Fruit fly (Drosophila melanogaster) whole organism, embryonic: ENCODE data around the gene IFT52.

Experiments
- Ada2b ChIP-seq: fragments of 200-800 bp; sonication (Bioruptor generic); IDR thresholded peaks from 2 replicates; pipeline ENCODE4 v1.3.6; 2022; ENCODE audit warnings: missing biosample characterization, missing genetic modification characterization
- Atf-2 ChIP-seq: fragments of 200-800 bp; sonication (Bioruptor generic); optimal IDR thresholded peaks from 2 replicates; lab custom pipeline; 2016; ENCODE audit warnings: missing biosample characterization, missing genetic modification characterization
- CG10147 ChIP-seq: fragments of 200-800 bp; sonication (Bioruptor generic); optimal IDR thresholded peaks from 2 replicates; lab custom pipeline; 2019; ENCODE audit warnings: missing biosample characterization, mild to moderate bottlenecking, missing genetic modification characterization, moderate library complexity
- CG10274 ChIP-seq: fragments of 200-800 bp; sonication (Bioruptor generic); optimal IDR thresholded peaks from 3 replicates; lab custom pipeline; 2017; ENCODE audit warnings: missing biosample characterization, mild to moderate bottlenecking, missing genetic modification characterization
- CG10979 ChIP-seq: fragments of 200-800 bp; sonication (Bioruptor generic); optimal IDR thresholded peaks from 2 replicates; lab custom pipeline; 2018; ENCODE audit warnings: missing biosample characterization, mild to moderate bottlenecking, missing genetic modification characterization, moderate library complexity
- CG11093 ChIP-seq: fragments of 200-800 bp; sonication (Bioruptor generic); IDR thresholded peaks from 3 replicates; pipeline ENCODE4 v1.3.6; 2022; ENCODE audit warnings: missing biosample characterization, missing genetic modification characterization
- CG12236 ChIP-seq: fragments of 200-800 bp; sonication (Bioruptor generic); optimal IDR thresholded peaks from 2 replicates; lab custom pipeline; 2016; ENCODE audit warnings: missing biosample characterization, missing genetic modification characterization
- CG17385 ChIP-seq: fragments of 200-800 bp; sonication (Bioruptor generic); optimal IDR thresholded peaks from 3 replicates; lab custom pipeline; 2018; ENCODE audit warnings: missing biosample characterization, mild to moderate bottlenecking, missing genetic modification characterization
- CG17802 ChIP-seq: fragments of 200-800 bp; sonication (Bioruptor generic); optimal IDR thresholded peaks from 2 replicates; lab custom pipeline; 2018; ENCODE audit warnings: missing biosample characterization, mild to moderate bottlenecking, missing genetic modification characterization, moderate library complexity
- CG2116 ChIP-seq: fragments of 200-800 bp; sonication (Bioruptor generic); optimal IDR thresholded peaks from 3 replicates; lab custom pipeline; 2018; ENCODE audit warnings: missing biosample characterization, mild to moderate bottlenecking, missing genetic modification characterization
- CG31365 ChIP-seq: fragments of 200-800 bp; sonication (Bioruptor generic); optimal IDR thresholded peaks from 2 replicates; lab custom pipeline; 2018; ENCODE audit warnings: missing biosample characterization, mild to moderate bottlenecking, missing genetic modification characterization
- CG6272 ChIP-seq: fragments of 200-800 bp; sonication (Bioruptor generic); IDR thresholded peaks from 2 replicates; pipeline ENCODE4 v1.3.6; 2022; ENCODE audit warnings: missing biosample characterization, missing genetic modification characterization
- CG8089 ChIP-seq: fragments of 200-800 bp; sonication (Bioruptor generic); optimal IDR thresholded peaks from 3 replicates; lab custom pipeline; 2016; ENCODE audit warnings: missing biosample characterization, missing genetic modification characterization
- D ChIP-seq, 2 experiments: fragments of 200-800 bp in 1 of 2; fragments of >200 bp in 1 of 2; sonication (Bioruptor generic) in 1 of 2; optimal IDR thresholded peaks; 2 replicates in 1 of 2; 3 replicates in 1 of 2; lab custom pipeline; 2017; ENCODE audit warnings: mild to moderate bottlenecking in 1 of 2, missing biosample characterization in 1 of 2, missing genetic modification characterization in 1 of 2, missing genetic modification reagents in 1 of 2
- Dp ChIP-seq: fragments of 200-800 bp; sonication (Bioruptor generic); optimal IDR thresholded peaks from 2 replicates; lab custom pipeline; 2018; ENCODE audit warnings: missing biosample characterization, mild to moderate bottlenecking, missing genetic modification characterization, moderate library complexity
- ERR ChIP-seq: fragments of 200-800 bp; sonication (Bioruptor generic); optimal IDR thresholded peaks from 2 replicates; lab custom pipeline; 2016; ENCODE audit warnings: missing biosample characterization, missing genetic modification characterization
- Ets65A ChIP-seq: fragments of 200-800 bp; sonication (Bioruptor generic); peaks from one replicate; lab custom pipeline; 2016; ENCODE audit warnings: missing biosample characterization, missing genetic modification characterization
- GATAe ChIP-seq: fragments of 200-800 bp; sonication (Bioruptor generic); conservative IDR thresholded peaks from 2 replicates; pipeline ENCODE4 v1.3.6; 2022; ENCODE audit warnings: missing biosample characterization, missing genetic modification characterization
- HHEX ChIP-seq: fragments of 200-800 bp; sonication (Bioruptor generic); optimal IDR thresholded peaks from 3 replicates; lab custom pipeline; 2017; ENCODE audit warnings: missing biosample characterization, mild to moderate bottlenecking, missing genetic modification characterization, missing genetic modification reagents
- Hr78 ChIP-seq, 2 experiments: fragments of 200-800 bp in 1 of 2; fragments of >200 bp in 1 of 2; sonication (Bioruptor generic) in 1 of 2; optimal IDR thresholded peaks; 2 replicates each; lab custom pipeline; 2017 to 2019; ENCODE audit warnings: missing biosample characterization in 2 of 2, missing genetic modification characterization in 2 of 2, mild to moderate bottlenecking in 1 of 2, moderate library complexity in 1 of 2
- NfI ChIP-seq: fragments of 200-800 bp; sonication (Bioruptor generic); optimal IDR thresholded peaks from 3 replicates; lab custom pipeline; 2018; ENCODE audit warnings: missing biosample characterization, mild to moderate bottlenecking, missing genetic modification characterization, moderate library complexity
- Optix ChIP-seq: fragments of 200-800 bp; sonication (Bioruptor generic); IDR thresholded peaks from 3 replicates; pipeline ENCODE4 v1.3.6; 2022; ENCODE audit warnings: missing biosample characterization, missing genetic modification characterization
- PHDP ChIP-seq: fragments of 200-800 bp; sonication (Bioruptor generic); optimal IDR thresholded peaks from 3 replicates; lab custom pipeline; 2018; ENCODE audit warnings: missing biosample characterization, mild to moderate bottlenecking, missing genetic modification characterization, moderate library complexity
- Six4 ChIP-seq: fragments of 200-800 bp; sonication (Bioruptor generic); optimal IDR thresholded peaks from 2 replicates; lab custom pipeline; 2016; ENCODE audit warnings: missing biosample characterization, missing genetic modification characterization
- Sox100B ChIP-seq: fragments of 200-800 bp; sonication (Bioruptor generic); optimal IDR thresholded peaks from 3 replicates; lab custom pipeline; 2018; ENCODE audit warnings: missing biosample characterization, mild to moderate bottlenecking, missing genetic modification characterization
- Sox102F ChIP-seq: fragments of 200-800 bp; sonication (Bioruptor generic); optimal IDR thresholded peaks from 2 replicates; lab custom pipeline; 2018; ENCODE audit warnings: missing biosample characterization, mild to moderate bottlenecking, missing genetic modification characterization, moderate library complexity
- Trl ChIP-seq, 3 experiments: fragments of >200 bp in 2 of 3; fragments of 200-800 bp in 1 of 3; sonication (Bioruptor generic) in 1 of 3; optimal IDR thresholded peaks; 2 replicates in 1 of 3; 3 replicates in 2 of 3; lab custom pipeline; 2016 to 2017; ENCODE audit warnings: missing biosample characterization in 1 of 3, missing genetic modification characterization in 1 of 3
- ap ChIP-seq: fragments of 200-800 bp; sonication (Bioruptor generic); IDR thresholded peaks from 2 replicates; pipeline ENCODE4 v1.3.6; 2022; ENCODE audit warnings: missing biosample characterization, missing genetic modification characterization
- bab2 ChIP-seq: fragments of 200-800 bp; sonication (Bioruptor generic); optimal IDR thresholded peaks from 2 replicates; lab custom pipeline; 2016; ENCODE audit warnings: missing biosample characterization, missing genetic modification characterization
- bigmax ChIP-seq: fragments of 200-800 bp; sonication (Bioruptor generic); optimal IDR thresholded peaks from 2 replicates; lab custom pipeline; 2018; ENCODE audit warnings: missing biosample characterization, mild to moderate bottlenecking, missing genetic modification characterization
- caup ChIP-seq: fragments of 200-800 bp; sonication (Bioruptor generic); optimal IDR thresholded peaks from 3 replicates; lab custom pipeline; 2017; ENCODE audit warnings: missing biosample characterization, mild to moderate bottlenecking, missing genetic modification characterization, moderate library complexity; ENCODE audit not compliant: severe bottlenecking
- chinmo ChIP-seq: fragments of 200-800 bp; sonication (Bioruptor generic); IDR thresholded peaks from 4 replicates; pipeline ENCODE4 v1.3.6; 2022; ENCODE audit warnings: missing biosample characterization, missing genetic modification characterization; ENCODE audit not compliant: partially characterized antibody
- da ChIP-seq: fragments of 200-800 bp; sonication (Bioruptor generic); optimal IDR thresholded peaks from 2 replicates; lab custom pipeline; 2016; ENCODE audit warnings: missing biosample characterization, missing genetic modification characterization
- dmrt11E ChIP-seq: fragments of 200-800 bp; sonication (Bioruptor generic); optimal IDR thresholded peaks from 3 replicates; lab custom pipeline; 2018; ENCODE audit warnings: missing biosample characterization, mild to moderate bottlenecking, missing genetic modification characterization, moderate library complexity
- ewg ChIP-seq: fragments of 200-800 bp; sonication (Bioruptor generic); optimal IDR thresholded peaks from 3 replicates; lab custom pipeline; 2017; ENCODE audit warnings: mild to moderate bottlenecking, missing biosample characterization, missing genetic modification reagents, missing genetic modification characterization
- fd96Cb ChIP-seq: fragments of 200-800 bp; sonication (Bioruptor generic); optimal IDR thresholded peaks from 2 replicates; lab custom pipeline; 2018; ENCODE audit warnings: missing biosample characterization, mild to moderate bottlenecking, missing genetic modification characterization, moderate library complexity
- ftz-f1 ChIP-seq: fragments of 200-800 bp; sonication (Bioruptor generic); optimal IDR thresholded peaks from 2 replicates; lab custom pipeline; 2016; ENCODE audit warnings: missing biosample characterization, missing genetic modification characterization
- gce ChIP-seq: fragments of 200-800 bp; sonication (Bioruptor generic); IDR thresholded peaks from 3 replicates; pipeline ENCODE4 v1.3.6; 2022; ENCODE audit warnings: missing biosample characterization, missing genetic modification characterization
- gcm2 ChIP-seq: fragments of 200-800 bp; sonication (Bioruptor generic); optimal IDR thresholded peaks from 2 replicates; lab custom pipeline; 2016; ENCODE audit warnings: missing biosample characterization, missing genetic modification characterization
- kni ChIP-seq: fragments of 200-800 bp; sonication (Bioruptor generic); optimal IDR thresholded peaks from 3 replicates; lab custom pipeline; 2017; ENCODE audit warnings: mild to moderate bottlenecking, missing biosample characterization, missing genetic modification reagents, missing genetic modification characterization
- lbe ChIP-seq: fragments of 200-800 bp; sonication (Bioruptor generic); optimal IDR thresholded peaks from 2 replicates; lab custom pipeline; 2016; ENCODE audit warnings: missing biosample characterization, mild to moderate bottlenecking, missing genetic modification characterization
- onecut ChIP-seq: fragments of 200-800 bp; sonication (Bioruptor generic); IDR thresholded peaks from 2 replicates; pipeline ENCODE4 v1.3.6; 2022; ENCODE audit warnings: missing biosample characterization, missing genetic modification characterization
- pita ChIP-seq: fragments of 200-800 bp; sonication (Bioruptor generic); optimal IDR thresholded peaks from 2 replicates; lab custom pipeline; 2017; ENCODE audit warnings: missing biosample characterization, mild to moderate bottlenecking, missing genetic modification characterization
- tll ChIP-seq, 2 experiments: fragments of 200-800 bp in 1 of 2; fragments of >200 bp in 1 of 2; sonication (Bioruptor generic) in 1 of 2; optimal IDR thresholded peaks; 2 replicates each; lab custom pipeline; 2017 to 2019; ENCODE audit warnings: missing biosample characterization in 2 of 2, missing genetic modification characterization in 2 of 2, mild to moderate bottlenecking in 1 of 2, moderate library complexity in 1 of 2
- zen2 ChIP-seq: fragments of 200-800 bp; sonication (Bioruptor generic); IDR thresholded peaks from 3 replicates; pipeline ENCODE4 v1.3.6; 2022; ENCODE audit warnings: missing biosample characterization, missing genetic modification characterization; ENCODE audit not compliant: partially characterized antibody
- zf30C ChIP-seq: fragments of 200-800 bp; sonication (Bioruptor generic); optimal IDR thresholded peaks from 3 replicates; lab custom pipeline; 2018; ENCODE audit warnings: missing biosample characterization, mild to moderate bottlenecking, missing genetic modification characterization

The IFT52 gene

dm6 chr2L:6557429-6558384 is at the start of gene IFT52, which contains the start of gene COX5B (continued):
- TF ChIP-seq CG6272 (GFP tag; lab: Robert Waterston, UW) = peak; percentile 42; the same call in 1 of the 2 replicates
- TF ChIP-seq D (optimal IDR thresholded peaks at IDR 0.05; lab: Kevin White, UChicago) = no peak
- TF ChIP-seq D (GFP tag; optimal IDR thresholded peaks at IDR 0.05; lab: Kevin White, UChicago) = no peak
- no peak for TF ChIP-seq Hr78 (GFP tag; optimal IDR thresholded peaks at IDR 0.05; lab: Kevin White, UChicago)
- peak; percentile 3 for TF ChIP-seq ewg
- peak; percentile 85 for TF ChIP-seq bigmax (GFP tag; lab: Kevin White, UChicago)
- no peak for TF ChIP-seq Optix (GFP tag; lab: Robert Waterston, UW)
- no peak for TF ChIP-seq CG31365 (tag; lab: Kevin White, UChicago)
- TF ChIP-seq CG8089 (GFP tag; lab: Kevin White, UChicago) = no peak
- no peak for TF ChIP-seq pita
- no peak for TF ChIP-seq PHDP (tag; lab: Kevin White, UChicago)
- TF ChIP-seq CG2116 (GFP tag; lab: Kevin White, UChicago) = peak; percentile 64
- TF ChIP-seq onecut (GFP tag; lab: Robert Waterston, UW) = peak; percentile 57
- TF ChIP-seq tll (GFP tag; optimal IDR thresholded peaks at IDR 0.05; lab: Kevin White, UChicago) = no peak
- TF ChIP-seq HHEX (GFP tag; lab: Kevin White, UChicago) = peak; percentile 58
- TF ChIP-seq Ada2b = peak; percentile 46
- peak; percentile 98 for TF ChIP-seq Ets65A (GFP tag; lab: Kevin White, UChicago)
- TF ChIP-seq zen2 (GFP tag; lab: Robert Waterston, UW) = no peak
- TF ChIP-seq CG11093 (GFP tag; lab: Robert Waterston, UW) = no peak
- TF ChIP-seq da (GFP tag; lab: Kevin White, UChicago) = no peak
- TF ChIP-seq dmrt11E = peak; percentile 22
- TF ChIP-seq Dp (GFP tag; lab: Kevin White, UChicago) = peak; percentile 83
- peak; percentile 44 for TF ChIP-seq CG10147
- TF ChIP-seq CG17385 (GFP tag; lab: Kevin White, UChicago) = no peak
- TF ChIP-seq kni (GFP tag; lab: Kevin White, UChicago) = no peak
- peak; percentile 51 for TF ChIP-seq Atf-2
- TF ChIP-seq chinmo (GFP tag; lab: Robert Waterston, UW) = 0 out of 4 replicates have a peak, but pooled peaks have one; percentile 30
- peak; percentile 33 for TF ChIP-seq fd96Cb (tag; lab: Kevin White, UChicago)
- no peak for TF ChIP-seq ap (GFP tag; lab: Robert Waterston, UW)
- no peak for TF ChIP-seq gcm2 (GFP tag; lab: Kevin White, UChicago)
- TF ChIP-seq Trl (optimal IDR thresholded peaks at IDR 0.05; lab: Kevin White, UChicago) = no peak
- peak; percentile 70 for TF ChIP-seq Trl (GFP tag; optimal IDR thresholded peaks at IDR 0.05; lab: Kevin White, UChicago)
- TF ChIP-seq gce (GFP tag; lab: Robert Waterston, UW) = 0 out of 3 replicates have a peak, but pooled peaks have one; percentile 28
- TF ChIP-seq CG10979 (tag; lab: Kevin White, UChicago) = peak; percentile 36
- no peak for TF ChIP-seq lbe (GFP tag; lab: Kevin White, UChicago)
- TF ChIP-seq CG10274 (GFP tag; lab: Kevin White, UChicago) = no peak
- TF ChIP-seq Six4 (GFP tag; lab: Kevin White, UChicago) = peak; percentile 32
- TF ChIP-seq Sox100B (GFP tag; lab: Kevin White, UChicago) = peak; percentile 25
- TF ChIP-seq GATAe (GFP tag; lab: Robert Waterston, UW) = no peak
- peak; percentile 51 for TF ChIP-seq Sox102F
- no peak for TF ChIP-seq CG12236 (GFP tag; lab: Kevin White, UChicago)
- TF ChIP-seq CG17802 (tag; lab: Kevin White, UChicago) = peak; percentile 61
- peak; percentile 54 for TF ChIP-seq ERR (GFP tag; lab: Kevin White, UChicago)
- peak; percentile 63 for TF ChIP-seq ftz-f1 (GFP tag; lab: Kevin White, UChicago)
- TF ChIP-seq NfI (GFP tag; lab: Kevin White, UChicago) = peak; percentile 75
- peak; percentile 70 for TF ChIP-seq caup (GFP tag; lab: Kevin White, UChicago)
- TF ChIP-seq bab2 (GFP tag; lab: Kevin White, UChicago) = peak; percentile 67
- TF ChIP-seq zf30C (GFP tag; lab: Kevin White, UChicago) = no peak
